Worm (Caenorhabditis elegans): ENCODE results near the gene his-24.

DNA sequence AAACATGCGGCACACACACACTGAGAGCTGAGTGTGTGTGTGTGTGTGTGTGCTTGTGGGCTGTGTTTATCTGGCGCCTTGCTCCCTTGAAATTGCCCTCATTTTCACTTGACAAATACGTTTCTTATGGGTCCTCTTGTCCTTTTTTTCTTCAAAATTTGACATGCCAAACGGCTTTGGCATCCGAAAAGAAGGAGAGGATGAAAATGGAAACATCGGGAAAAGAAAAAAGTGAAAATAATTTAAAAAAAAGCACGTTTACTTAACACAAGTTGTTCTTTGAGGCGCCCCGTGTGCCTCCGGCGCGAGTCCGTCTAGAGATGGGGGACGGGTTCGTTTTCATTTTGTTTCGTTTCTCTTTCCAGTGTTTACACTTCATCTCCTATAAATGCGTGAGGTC, 5.2 kb downstream of the his-24 start:
- no peak for TF ChIP-seq unc-62 (GFP tag; optimal IDR thresholded peaks at IDR 0.05)
- TF ChIP-seq blmp-1 (tag; optimal IDR thresholded peaks at IDR 0.05; ENCODE audit: insufficient read depth), result no peak
- TF ChIP-seq R02D3.7 (tag; optimal IDR thresholded peaks at IDR 0.05), result no peak
- TF ChIP-seq unc-55 (GFP tag; optimal IDR thresholded peaks at IDR 0.05), result no peak

All from whole organism, L2 larva.